Worm (Caenorhabditis elegans): Measurements from ENCODE around the gene Y48E1C.2.

Y48E1C.2 gene

ce11 chrII:13469043-13469652 is 44.8 kb downstream of the Y48E1C.2 start, which contains the start of gene E01G4.3 (continued):
- TF ChIP-seq xbp-1 (tag; optimal IDR thresholded peaks at IDR 0.05), result peak; percentile 47
- TF ChIP-seq ceh-82 (tag; optimal IDR thresholded peaks at IDR 0.05), result no peak
- TF ChIP-seq swsn-7 (tag; optimal IDR thresholded peaks at IDR 0.05), result peak; percentile 32
- 0 out of 2 replicates have a peak, but pooled peaks have one; percentile 25 for TF ChIP-seq unc-98 (GFP tag; IDR thresholded peaks at IDR 0.05)
- no peak for TF ChIP-seq hlh-17 (GFP tag; optimal IDR thresholded peaks at IDR 0.05; ENCODE audit: borderline replicate concordance)
- TF ChIP-seq lsy-2 (tag; optimal IDR thresholded peaks at IDR 0.05), result peak; percentile 40 to 73
- TF ChIP-seq alr-1 (tag; optimal IDR thresholded peaks at IDR 0.05; ENCODE audit: borderline replicate concordance), result no peak
- TF ChIP-seq lin-15B (tag; optimal IDR thresholded peaks at IDR 0.05), result no peak
- TF ChIP-seq unc-62 (GFP tag; optimal IDR thresholded peaks at IDR 0.05), result no peak
- TF ChIP-seq fos-1 (tag; optimal IDR thresholded peaks at IDR 0.05), result no peak
- TF ChIP-seq dpl-1 (GFP tag; optimal IDR thresholded peaks at IDR 0.05), result peak in 1 of 3 experiments; percentile 30
- no peak for TF ChIP-seq irx-1 (tag; optimal IDR thresholded peaks at IDR 0.05)
- no peak for TF ChIP-seq ceh-90 (tag; optimal IDR thresholded peaks at IDR 0.05)
- TF ChIP-seq aha-1 (tag; optimal IDR thresholded peaks at IDR 0.05), result no peak
- TF ChIP-seq sox-4 (tag; optimal IDR thresholded peaks at IDR 0.05), result no peak
- no peak for TF ChIP-seq unc-86 (tag; optimal IDR thresholded peaks at IDR 0.05)
- peak; percentile 82 for TF ChIP-seq jun-1 (tag; optimal IDR thresholded peaks at IDR 0.05)
- peak; percentile 53 for TF ChIP-seq mep-1 (tag; optimal IDR thresholded peaks at IDR 0.05)
- peak in 1 of 2 experiments; percentile 87 for TF ChIP-seq mdl-1 (tag; optimal IDR thresholded peaks at IDR 0.05)
- no peak for TF ChIP-seq fkh-10 (GFP tag; optimal IDR thresholded peaks at IDR 0.05)
- no peak for TF ChIP-seq mef-2 (tag; optimal IDR thresholded peaks at IDR 0.05)
- TF ChIP-seq skn-1 (tag; optimal IDR thresholded peaks at IDR 0.05), result peak; percentile 30
- no peak for TF ChIP-seq lir-3 (tag; optimal IDR thresholded peaks at IDR 0.05; ENCODE audit: poor library complexity)
- TF ChIP-seq egl-13 (tag; optimal IDR thresholded peaks at IDR 0.05), result no peak
- TF ChIP-seq ceh-8 (GFP tag; optimal IDR thresholded peaks at IDR 0.05), result no peak
- no peak for TF ChIP-seq tlp-1 (tag; optimal IDR thresholded peaks at IDR 0.05)
- no peak for TF ChIP-seq nhr-76 (tag; optimal IDR thresholded peaks at IDR 0.05)
- TF ChIP-seq ces-1 (GFP tag; optimal IDR thresholded peaks at IDR 0.05), result no peak
- TF ChIP-seq pax-3 (tag; optimal IDR thresholded peaks at IDR 0.05), result no peak
- peak; percentile 58 for TF ChIP-seq nhr-90 (tag; optimal IDR thresholded peaks at IDR 0.05; ENCODE audit: poor library complexity)
- no peak for TF ChIP-seq C34B4.2 (tag; optimal IDR thresholded peaks at IDR 0.05)
- peak; percentile 34 to 41 for TF ChIP-seq efl-1 (optimal IDR thresholded peaks at IDR 0.05)
- peak; percentile 1 to 76 for TF ChIP-seq efl-1 (GFP tag; optimal IDR thresholded peaks at IDR 0.05 in 1 of 2)
- TF ChIP-seq isw-1 (GFP tag; IDR thresholded peaks at IDR 0.05), result no peak
- no peak for TF ChIP-seq ceh-63 (GFP tag; optimal IDR thresholded peaks at IDR 0.05)
- TF ChIP-seq ets-5 (GFP tag; IDR thresholded peaks at IDR 0.05), result no peak
- TF ChIP-seq sptf-1 (tag; optimal IDR thresholded peaks at IDR 0.05), result no peak
- TF ChIP-seq nhr-28 (tag; optimal IDR thresholded peaks at IDR 0.05), result no peak
- peak; percentile 52 for TF ChIP-seq nhr-47 (tag; optimal IDR thresholded peaks at IDR 0.05)

- TF ChIP-seq elt-3 (tag; optimal IDR thresholded peaks at IDR 0.05), result peak in 1 of 6 experiments; percentile 8
- no peak for TF ChIP-seq unc-30 (tag; optimal IDR thresholded peaks at IDR 0.05)
Observed at ce11 chrII:13470655-13471054, 46.3 kb downstream of the Y48E1C.2 start.

DNA sequence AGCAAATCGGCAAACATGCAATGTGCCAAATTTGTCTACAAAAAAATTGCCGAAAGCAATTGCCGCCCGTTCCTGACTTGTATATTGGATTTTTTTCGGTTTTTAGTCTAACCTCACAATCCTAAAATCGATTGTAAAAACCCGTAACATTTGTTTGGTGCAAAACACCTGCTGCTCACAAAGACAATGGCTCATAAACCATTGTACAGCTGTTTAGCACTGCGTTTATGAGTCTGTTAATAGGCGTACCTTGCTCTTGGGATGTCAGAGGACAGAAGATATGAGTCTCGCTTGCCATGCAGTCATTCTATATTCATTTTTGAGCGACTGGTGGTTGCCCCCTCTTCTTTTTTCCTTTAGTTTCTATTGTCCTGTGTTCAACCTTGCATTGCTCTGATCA is 47.8 kb downstream of the Y48E1C.2 start, which contains the start of gene E01G4.5:
TSS of gene E01G4.5 (plus strand) at position 301 of the 400 bp plus-strand sequence.
- TF ChIP-seq nhr-28 (tag; optimal IDR thresholded peaks at IDR 0.05) (no peak), unc-130 (tag; optimal IDR thresholded peaks at IDR 0.05) (no peak), nhr-11 (tag; optimal IDR thresholded peaks at IDR 0.05) (no peak), nhr-12 (tag; optimal IDR thresholded peaks at IDR 0.05) (no peak), rnt-1 (tag; optimal IDR thresholded peaks at IDR 0.05) (peak; percentile 14), unc-98 (GFP tag; IDR thresholded peaks at IDR 0.05) (no peak)

Data from whole organism, L1 larva.